Worm (Caenorhabditis elegans) whole organism, young adult: Measurements from ENCODE around the gene irld-33.
"Not testable (repeated sequence)": the region's sequence is repeated elsewhere in the genome, so short reads cannot be mapped to it uniquely, and the experiment has no call there.

ENCODE experiments used
- ama-1 ChIP-seq, 3 experiments: fragments of 150-350 bp in 1 of 3; sonication (generic microtip) in 2 of 3; optimal IDR thresholded peaks; 2 replicates each; lab custom pipeline; 2014 to 2018; ENCODE audit warnings: missing biosample characterization in 2 of 3, missing genetic modification characterization in 2 of 3, missing genetic modification reagents in 2 of 3
- bed-2 ChIP-seq: fragments of 200-800 bp; sonication (Bioruptor generic); IDR thresholded peaks from 2 replicates; pipeline ENCODE4 v1.3.6; 2022; ENCODE audit warnings: missing genetic modification reagents, missing genetic modification characterization, missing compliant biosample characterization
- ccch-3 ChIP-seq: fragments of 200-800 bp; sonication (Bioruptor generic); optimal IDR thresholded peaks from 2 replicates; lab custom pipeline; 2018; ENCODE audit warnings: mild to moderate bottlenecking, missing genetic modification characterization, missing compliant biosample characterization
- ceh-79 ChIP-seq: sonication (generic microtip); optimal IDR thresholded peaks from 2 replicates; lab custom pipeline; 2017; ENCODE audit warnings: mild to moderate bottlenecking, missing genetic modification characterization, missing compliant biosample characterization
- hsf-1 ChIP-seq: fragments of 200-800 bp; sonication (Bioruptor generic); IDR thresholded peaks from 2 replicates; pipeline ENCODE4 v1.3.6; 2022; ENCODE audit warnings: missing genetic modification reagents, missing genetic modification characterization, missing compliant biosample characterization
- mxl-1 ChIP-seq: sonication (generic microtip); optimal IDR thresholded peaks from 2 replicates; lab custom pipeline; 2016; ENCODE audit warnings: missing genetic modification characterization, missing compliant biosample characterization
- nfya-1 ChIP-seq: sonication (generic microtip); optimal IDR thresholded peaks from 2 replicates; lab custom pipeline; 2017; ENCODE audit warnings: antibody characterized with exemption, missing compliant biosample characterization, missing genetic modification characterization, borderline replicate concordance; ENCODE audit not compliant: insufficient read depth
- repo-1 ChIP-seq: sonication (generic microtip); optimal IDR thresholded peaks from 2 replicates; lab custom pipeline; 2017; ENCODE audit warnings: mild to moderate bottlenecking, missing genetic modification characterization, missing compliant biosample characterization
- snpc-4 ChIP-seq, 5 experiments: fragments of 150-350 bp in 1 of 5; sonication (generic microtip) in 4 of 5; optimal IDR thresholded peaks; 2 replicates each; lab custom pipeline; 2014 to 2018; ENCODE audit warnings: missing genetic modification characterization in 5 of 5, missing biosample characterization in 3 of 5, antibody characterized with exemption in 2 of 5, mild to moderate bottlenecking in 2 of 5, missing compliant biosample characterization in 2 of 5, missing genotype in 2 of 5, moderate library complexity in 2 of 5, missing genetic modification reagents in 1 of 5
- unc-62 ChIP-seq: fragments of 150-350 bp; optimal IDR thresholded peaks from 2 replicates; lab custom pipeline; 2014; ENCODE audit warnings: missing biosample characterization, missing genetic modification reagents, missing genetic modification characterization

- not testable (repeated sequence) for TF ChIP-seq mxl-1 (tag; lab: Kevin White, UChicago); unc-62; ama-1 (optimal IDR thresholded peaks at IDR 0.05; lab: Kevin White, UChicago); ama-1 (GFP tag; optimal IDR thresholded peaks at IDR 0.05; lab: Kevin White, UChicago); ceh-79 (tag; lab: Kevin White, UChicago); bed-2 (GFP tag; lab: Robert Waterston, UW); snpc-4 (GFP tag; optimal IDR thresholded peaks at IDR 0.05; lab: Kevin White, UChicago); snpc-4 (tag; optimal IDR thresholded peaks at IDR 0.05; lab: Kevin White, UChicago); nfya-1 (tag; lab: Kevin White, UChicago); hsf-1 (GFP tag; lab: Robert Waterston, UW); ccch-3 (GFP tag; lab: Kevin White, UChicago); repo-1 (tag; lab: Kevin White, UChicago)
Measured at ce11 chrII:1700518-1701091, 38.2 kb upstream of the irld-33 start.
